Fruit fly (Drosophila melanogaster): ENCODE results near the gene Nedd8.
A peak's percentile ranks its signal among the peaks of the same experiment; 100 is the strongest.

The Nedd8 gene

DNA sequence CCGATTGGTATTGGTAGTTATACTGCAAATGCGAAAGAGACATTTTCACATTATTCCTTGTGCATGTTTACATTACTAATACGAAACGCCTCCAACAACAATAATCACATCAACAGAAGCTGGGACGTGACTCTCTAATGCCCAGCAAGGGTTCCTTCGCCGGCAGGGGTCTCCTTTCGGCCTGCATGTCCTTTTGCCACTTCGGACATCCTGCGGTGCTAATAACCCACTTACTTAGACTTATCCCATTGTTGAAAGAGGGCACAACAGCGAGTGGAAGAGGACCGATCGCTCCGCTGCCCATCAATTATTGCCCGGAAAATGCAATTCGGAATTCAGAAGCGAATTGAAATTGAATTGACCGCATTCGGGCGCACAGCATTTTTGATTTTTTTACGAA, 25.7 kb downstream of the Nedd8 start (continued):
- peak; percentile 35 for TF ChIP-seq cad (GFP tag; optimal IDR thresholded peaks at IDR 0.05)
- TF ChIP-seq chif (GFP tag; optimal IDR thresholded peaks at IDR 0.05), result no peak
- TF ChIP-seq knrl (GFP tag; IDR thresholded peaks at IDR 0.05; ENCODE audit: partially characterized antibody), result no peak
- peak; percentile 90 for TF ChIP-seq zen (tag; optimal IDR thresholded peaks at IDR 0.05)
- TF ChIP-seq pfk (GFP tag; optimal IDR thresholded peaks at IDR 0.05), result no peak
- no peak for TF ChIP-seq CG1603 (tag; optimal IDR thresholded peaks at IDR 0.05)
- TF ChIP-seq Asciz (GFP tag; optimal IDR thresholded peaks at IDR 0.05), result no peak
- no peak for TF ChIP-seq crol (GFP tag; IDR thresholded peaks at IDR 0.05)
- TF ChIP-seq CG10321 (GFP tag; IDR thresholded peaks at IDR 0.05), result no peak
- no peak for TF ChIP-seq CG8944 (GFP tag; optimal IDR thresholded peaks at IDR 0.05)
- no peak for TF ChIP-seq ab (GFP tag; optimal IDR thresholded peaks at IDR 0.05)
- TF ChIP-seq peb (GFP tag; IDR thresholded peaks at IDR 0.05), result no peak
- no peak for TF ChIP-seq Kr (GFP tag; optimal IDR thresholded peaks at IDR 0.05)
- TF ChIP-seq sens (GFP tag), result no peak
- TF ChIP-seq CG18599 (GFP tag; optimal IDR thresholded peaks at IDR 0.05), result no peak
- TF ChIP-seq pros (GFP tag; optimal IDR thresholded peaks at IDR 0.05), result peak; percentile 36
- peak; percentile 66 for TF ChIP-seq oc (tag; optimal IDR thresholded peaks at IDR 0.05)
- TF ChIP-seq CG17829 (tag; optimal IDR thresholded peaks at IDR 0.05), result no peak
- TF ChIP-seq Mad (GFP tag; optimal IDR thresholded peaks at IDR 0.05), result no peak
- TF ChIP-seq cwo (GFP tag; optimal IDR thresholded peaks at IDR 0.05), result no peak
- no peak for TF ChIP-seq Atf6 (GFP tag; IDR thresholded peaks at IDR 0.05)
- no peak for TF ChIP-seq CG11696 (GFP tag; IDR thresholded peaks at IDR 0.05)
- peak; percentile 67 for TF ChIP-seq twi (tag; optimal IDR thresholded peaks at IDR 0.05)
- TF ChIP-seq CG8388 (GFP tag; optimal IDR thresholded peaks at IDR 0.05), result no peak
- no peak for TF ChIP-seq CG12391 (tag; optimal IDR thresholded peaks at IDR 0.05)
- TF ChIP-seq CG2199 (GFP tag; IDR thresholded peaks at IDR 0.05), result 0 out of 3 replicates have a peak, but pooled peaks have one; percentile 17
- TF ChIP-seq Side (GFP tag; optimal IDR thresholded peaks at IDR 0.05), result no peak
- no peak for TF ChIP-seq CoRest (tag; optimal IDR thresholded peaks at IDR 0.05)
- no peak for TF ChIP-seq Fer3 (tag; optimal IDR thresholded peaks at IDR 0.05)

DNA sequence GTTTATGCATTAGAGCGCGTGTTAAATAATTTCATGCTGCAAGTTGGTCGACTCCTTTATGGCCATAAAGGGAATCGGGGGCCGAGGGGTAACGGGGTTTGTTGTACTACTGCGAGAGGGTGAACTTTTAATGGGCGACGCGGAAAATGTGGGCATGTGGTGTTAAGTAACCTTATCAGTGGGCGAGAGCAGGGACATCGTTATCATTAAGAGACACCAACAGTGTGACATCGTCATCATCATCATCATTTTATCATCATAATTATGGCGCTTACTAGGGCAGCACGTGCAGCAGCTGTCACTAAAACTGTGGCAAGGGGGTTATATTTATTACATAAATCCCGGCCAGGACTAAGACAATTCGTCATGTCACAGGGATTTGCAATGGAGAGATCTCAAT, 26.2 kb downstream of the Nedd8 start:
- TF ChIP-seq Hey (tag; optimal IDR thresholded peaks at IDR 0.05) (peak; percentile 70), CG1792 (GFP tag; optimal IDR thresholded peaks at IDR 0.05) (no peak), tap (tag; optimal IDR thresholded peaks at IDR 0.05) (peak; percentile 78), dmrt11E (tag; optimal IDR thresholded peaks at IDR 0.05) (no peak), crol (GFP tag; IDR thresholded peaks at IDR 0.05) (peak; percentile 45; the same call in 1 of the 2 replicates), Tbp (GFP tag; optimal IDR thresholded peaks at IDR 0.05) (no peak)

DNA sequence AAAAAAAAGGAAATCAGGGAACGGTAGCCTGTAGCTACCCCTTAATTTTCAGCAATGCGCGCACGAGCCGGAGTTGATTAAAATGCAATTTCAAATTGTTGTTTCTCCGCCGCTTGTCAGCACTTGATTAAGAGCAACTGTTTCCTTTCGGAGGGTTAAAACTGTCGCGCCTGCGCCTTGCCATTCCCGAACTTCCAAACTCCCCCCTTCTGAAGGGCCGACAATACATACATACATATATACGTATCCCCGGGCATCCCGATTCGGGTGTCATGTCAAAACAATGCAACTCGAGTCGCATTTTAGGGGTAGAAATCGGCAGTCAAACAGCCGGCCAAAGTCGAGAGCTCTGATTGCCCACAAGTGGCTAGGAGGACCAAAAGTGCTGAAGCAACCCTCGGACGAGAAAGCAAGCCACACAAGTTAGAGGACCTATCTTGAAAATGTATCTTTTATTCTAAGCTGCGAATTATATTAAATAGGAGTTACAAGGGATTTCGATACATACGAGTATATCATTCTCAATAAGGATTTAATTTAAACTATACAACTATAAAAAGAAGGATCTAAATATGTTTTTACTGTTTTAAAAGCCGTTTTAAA, 26.9 kb downstream of the Nedd8 start:
- TF ChIP-seq CG18476 (GFP tag; optimal IDR thresholded peaks at IDR 0.05) (peak; percentile 98), CG18764 (GFP tag; optimal IDR thresholded peaks at IDR 0.05) (no peak), klu (GFP tag; IDR thresholded peaks at IDR 0.05) (no peak), CG5180 (GFP tag; optimal IDR thresholded peaks at IDR 0.05) (no peak), az2 (GFP tag; optimal IDR thresholded peaks at IDR 0.05) (no peak), Kr (GFP tag; optimal IDR thresholded peaks at IDR 0.05) (peak; percentile 51), pros (GFP tag; optimal IDR thresholded peaks at IDR 0.05) (peak; percentile 82), CG4854 (GFP tag; optimal IDR thresholded peaks at IDR 0.05) (no peak), YL-1 (GFP tag; optimal IDR thresholded peaks at IDR 0.05) (no peak), Optix (GFP tag; IDR thresholded peaks at IDR 0.05) (no peak), Camta (GFP tag; optimal IDR thresholded peaks at IDR 0.05) (no peak), Gsc (GFP tag; IDR thresholded peaks at IDR 0.05) (no peak), ase (GFP tag; IDR thresholded peaks at IDR 0.05) (no peak), ken (GFP tag; IDR thresholded peaks at IDR 0.05) (no peak), disco-r (GFP tag; optimal IDR thresholded peaks at IDR 0.05) (no peak), CG12219 (GFP tag; optimal IDR thresholded peaks at IDR 0.05) (no peak), ato (GFP tag; IDR thresholded peaks at IDR 0.05; ENCODE audit: partially characterized antibody) (no peak), Dad (GFP tag; optimal IDR thresholded peaks at IDR 0.05) (no peak)

Data from whole organism, embryonic.